Fruit fly (Drosophila melanogaster) whole organism, embryonic: ENCODE results near the gene Grip91.

Experiments used
- B-H1 ChIP-seq: fragments of 200-800 bp; sonication (Bioruptor generic); IDR thresholded peaks from 3 replicates; pipeline ENCODE4 v1.3.6; 2022; ENCODE audit warnings: missing biosample characterization, missing genetic modification characterization
- Bdp1 ChIP-seq: fragments of 200-800 bp; sonication (Bioruptor generic); optimal IDR thresholded peaks from 3 replicates; lab custom pipeline; 2016; ENCODE audit warnings: missing biosample characterization, missing genetic modification characterization
- CG10209 ChIP-seq: fragments of 200-800 bp; sonication (Bioruptor generic); optimal IDR thresholded peaks from 3 replicates; lab custom pipeline; 2017; ENCODE audit warnings: missing biosample characterization, mild to moderate bottlenecking, missing genetic modification characterization, missing genetic modification reagents
- CG10543 ChIP-seq: fragments of 200-800 bp; sonication (Bioruptor generic); optimal IDR thresholded peaks from 3 replicates; lab custom pipeline; 2017; ENCODE audit warnings: missing biosample characterization, mild to moderate bottlenecking, missing genetic modification characterization, moderate library complexity
- CG10654 ChIP-seq: fragments of 200-800 bp; sonication (Bioruptor generic); optimal IDR thresholded peaks from 2 replicates; lab custom pipeline; 2016; ENCODE audit warnings: missing biosample characterization, missing genetic modification characterization
- CG11398 ChIP-seq: fragments of 200-800 bp; sonication (Bioruptor generic); optimal IDR thresholded peaks from 2 replicates; lab custom pipeline; 2016; ENCODE audit warnings: missing biosample characterization, missing genetic modification characterization
- CG12769 ChIP-seq: fragments of 200-800 bp; sonication (Bioruptor generic); optimal IDR thresholded peaks from 2 replicates; lab custom pipeline; 2019; ENCODE audit warnings: missing biosample characterization, mild to moderate bottlenecking, missing genetic modification characterization, moderate library complexity
- CG2120 ChIP-seq: fragments of 200-800 bp; sonication (Bioruptor generic); optimal IDR thresholded peaks from 3 replicates; lab custom pipeline; 2016; ENCODE audit warnings: missing biosample characterization, missing genetic modification characterization
- CG3163 ChIP-seq: fragments of 200-800 bp; sonication (Bioruptor generic); optimal IDR thresholded peaks from 3 replicates; lab custom pipeline; 2016; ENCODE audit warnings: missing biosample characterization, missing genetic modification characterization
- CG3407 ChIP-seq: fragments of 200-800 bp; sonication (Bioruptor generic); optimal IDR thresholded peaks from 2 replicates; lab custom pipeline; 2018; ENCODE audit warnings: missing biosample characterization, mild to moderate bottlenecking, missing genetic modification characterization
- CG4617 ChIP-seq: fragments of 200-800 bp; sonication (Bioruptor generic); optimal IDR thresholded peaks from 3 replicates; lab custom pipeline; 2016; ENCODE audit warnings: missing biosample characterization, missing genetic modification characterization, borderline replicate concordance
- CG6175 ChIP-seq: fragments of 200-800 bp; sonication (Bioruptor generic); IDR thresholded peaks from 3 replicates; pipeline ENCODE4 v1.3.6; 2022; ENCODE audit warnings: missing biosample characterization, missing genetic modification characterization
- CG6254 ChIP-seq: fragments of 200-800 bp; sonication (Bioruptor generic); optimal IDR thresholded peaks from 3 replicates; lab custom pipeline; 2017; ENCODE audit warnings: mild to moderate bottlenecking, missing biosample characterization, missing genetic modification reagents, missing genetic modification characterization
- CG6272 ChIP-seq: fragments of 200-800 bp; sonication (Bioruptor generic); IDR thresholded peaks from 2 replicates; pipeline ENCODE4 v1.3.6; 2022; ENCODE audit warnings: missing biosample characterization, missing genetic modification characterization
- CG6791 ChIP-seq: fragments of 200-800 bp; sonication (Bioruptor generic); IDR thresholded peaks from 3 replicates; pipeline ENCODE4 v1.3.6; 2022; ENCODE audit warnings: missing biosample characterization, missing genetic modification characterization; ENCODE audit not compliant: partially characterized antibody
- CG7372 ChIP-seq: fragments of 200-800 bp; sonication (Bioruptor generic); IDR thresholded peaks from 2 replicates; pipeline ENCODE4 v1.3.6; 2022; ENCODE audit warnings: missing biosample characterization, missing genetic modification characterization
- CG7839 ChIP-seq: fragments of 200-800 bp; sonication (Bioruptor generic); optimal IDR thresholded peaks from 3 replicates; lab custom pipeline; 2018; ENCODE audit warnings: missing biosample characterization, mild to moderate bottlenecking, missing genetic modification characterization, moderate library complexity
- CG8359 ChIP-seq: fragments of 200-800 bp; sonication (Bioruptor generic); optimal IDR thresholded peaks from 2 replicates; lab custom pipeline; 2017; ENCODE audit warnings: missing biosample characterization, mild to moderate bottlenecking, missing genetic modification characterization, borderline replicate concordance
- CG8944 ChIP-seq: fragments of 200-800 bp; sonication (Bioruptor generic); optimal IDR thresholded peaks from 3 replicates; lab custom pipeline; 2016; ENCODE audit warnings: missing biosample characterization, missing genetic modification characterization
- CG9609 ChIP-seq: fragments of 200-800 bp; sonication (Bioruptor generic); optimal IDR thresholded peaks from 3 replicates; lab custom pipeline; 2016; ENCODE audit warnings: missing biosample characterization, missing genetic modification characterization
- CTCF ChIP-seq: fragments of 200-800 bp; sonication (Bioruptor generic); optimal IDR thresholded peaks from 2 replicates; lab custom pipeline; 2017; ENCODE audit warnings: missing biosample characterization, mild to moderate bottlenecking, missing genetic modification characterization, moderate library complexity
- D19B ChIP-seq: fragments of 200-800 bp; sonication (Bioruptor generic); optimal IDR thresholded peaks from 2 replicates; lab custom pipeline; 2017; ENCODE audit warnings: missing biosample characterization, mild to moderate bottlenecking, missing genetic modification characterization
- Gsc ChIP-seq: fragments of 200-800 bp; sonication (Bioruptor generic); IDR thresholded peaks from 2 replicates; pipeline ENCODE4 v1.3.6; 2022; ENCODE audit warnings: missing biosample characterization, missing genetic modification characterization
- Hand ChIP-seq: fragments of 200-800 bp; sonication (Bioruptor generic); optimal IDR thresholded peaks from 2 replicates; lab custom pipeline; 2017; ENCODE audit warnings: mild to moderate bottlenecking, missing biosample characterization, missing genetic modification reagents, missing genetic modification characterization
- MTF-1 ChIP-seq: fragments of 200-800 bp; sonication (Bioruptor generic); optimal IDR thresholded peaks from 2 replicates; lab custom pipeline; 2018; ENCODE audit warnings: missing biosample characterization, mild to moderate bottlenecking, missing genetic modification characterization, borderline replicate concordance
- Poxn ChIP-seq: fragments of 200-800 bp; sonication (Bioruptor generic); IDR thresholded peaks from 2 replicates; pipeline ENCODE4 v1.3.6; 2022; ENCODE audit warnings: missing biosample characterization, missing genetic modification characterization
- Spps ChIP-seq: fragments of 200-800 bp; sonication (Bioruptor generic); optimal IDR thresholded peaks from 2 replicates; lab custom pipeline; 2018; ENCODE audit warnings: missing biosample characterization, mild to moderate bottlenecking, missing genetic modification characterization
- Stat92E ChIP-seq, 3 experiments: fragments of >200 bp in 2 of 3; fragments of 200-800 bp in 1 of 3; sonication (Bioruptor generic) in 1 of 3; optimal IDR thresholded peaks; 2 replicates each; lab custom pipeline; 2017 to 2019; ENCODE audit warnings: missing biosample characterization in 3 of 3, missing genetic modification characterization in 3 of 3, mild to moderate bottlenecking in 1 of 3, moderate library complexity in 1 of 3
- abd-A ChIP-seq: fragments of 200-800 bp; sonication (Bioruptor generic); optimal IDR thresholded peaks from 3 replicates; lab custom pipeline; 2019; ENCODE audit warnings: missing biosample characterization, mild to moderate bottlenecking, missing genetic modification characterization, moderate library complexity
- ato ChIP-seq: fragments of 200-800 bp; sonication (Bioruptor generic); IDR thresholded peaks from 2 replicates; pipeline ENCODE4 v1.3.6; 2022; ENCODE audit warnings: missing biosample characterization, missing genetic modification characterization; ENCODE audit not compliant: partially characterized antibody
- bab2 ChIP-seq: fragments of 200-800 bp; sonication (Bioruptor generic); optimal IDR thresholded peaks from 2 replicates; lab custom pipeline; 2016; ENCODE audit warnings: missing biosample characterization, missing genetic modification characterization
- bsh ChIP-seq, 2 experiments: fragments of 200-800 bp; sonication (Bioruptor generic); optimal IDR thresholded peaks; 2 replicates each; lab custom pipeline; 2017 to 2018; ENCODE audit warnings: mild to moderate bottlenecking in 2 of 2, missing biosample characterization in 2 of 2, missing genetic modification characterization in 2 of 2, moderate library complexity in 1 of 2
- croc ChIP-seq: fragments of 200-800 bp; sonication (Bioruptor generic); conservative IDR thresholded peaks from 3 replicates; pipeline ENCODE4 v1.3.6; 2022; ENCODE audit warnings: missing biosample characterization, missing genetic modification characterization
- dan ChIP-seq: fragments of 200-800 bp; sonication (Bioruptor generic); IDR thresholded peaks from 2 replicates; pipeline ENCODE4 v1.3.6; 2022; ENCODE audit warnings: missing biosample characterization, missing genetic modification characterization
- exex ChIP-seq: fragments of 200-800 bp; sonication (Bioruptor generic); optimal IDR thresholded peaks from 4 replicates; lab custom pipeline; 2018; ENCODE audit warnings: missing biosample characterization, mild to moderate bottlenecking, missing genetic modification characterization, moderate library complexity
- fd102C ChIP-seq: fragments of 200-800 bp; sonication (Bioruptor generic); optimal IDR thresholded peaks from 2 replicates; lab custom pipeline; 2018; ENCODE audit warnings: missing biosample characterization, mild to moderate bottlenecking, missing genetic modification characterization, moderate library complexity
- gem ChIP-seq: fragments of 200-800 bp; sonication (Bioruptor generic); optimal IDR thresholded peaks from 2 replicates; lab custom pipeline; 2019; ENCODE audit warnings: missing biosample characterization, mild to moderate bottlenecking, missing genetic modification characterization, moderate library complexity
- hkb ChIP-seq, 2 experiments: fragments of 200-800 bp in 1 of 2; fragments of >200 bp in 1 of 2; sonication (Bioruptor generic) in 1 of 2; IDR thresholded peaks in 1 of 2; optimal IDR thresholded peaks in 1 of 2; 2 replicates each; pipeline versions ENCODE4 v1.3.6 to Lab custom; 2017 to 2022; ENCODE audit warnings: missing biosample characterization in 1 of 2, missing genetic modification characterization in 1 of 2
- jigr1 ChIP-seq: fragments of 200-800 bp; sonication (Bioruptor generic); IDR thresholded peaks from 3 replicates; pipeline ENCODE4 v1.3.6; 2022; ENCODE audit warnings: missing biosample characterization, missing genetic modification characterization
- nom ChIP-seq: fragments of 200-800 bp; sonication (Bioruptor generic); optimal IDR thresholded peaks from 2 replicates; lab custom pipeline; 2017; ENCODE audit warnings: missing biosample characterization, missing genetic modification characterization, mild to moderate bottlenecking, moderate library complexity, missing genetic modification reagents
- peb ChIP-seq: fragments of 200-800 bp; sonication (Bioruptor generic); IDR thresholded peaks from 2 replicates; pipeline ENCODE4 v1.3.6; 2022; ENCODE audit warnings: missing biosample characterization, missing genetic modification characterization
- prd ChIP-seq, 3 experiments: fragments of >200 bp in 2 of 3; fragments of 200-800 bp in 1 of 3; sonication (Bioruptor generic) in 1 of 3; optimal IDR thresholded peaks in 2 of 3; IDR thresholded peaks in 1 of 3; 2 replicates in 2 of 3; 3 replicates in 1 of 3; pipeline versions ENCODE4 v1.3.6 to Lab custom; 2017 to 2022; ENCODE audit warnings: missing biosample characterization in 1 of 3, missing genetic modification characterization in 1 of 3
- slbo ChIP-seq: fragments of 200-800 bp; sonication (Bioruptor generic); IDR thresholded peaks from 2 replicates; pipeline ENCODE4 v1.3.6; 2022; ENCODE audit warnings: missing biosample characterization, missing genetic modification characterization
- slou ChIP-seq: fragments of 200-800 bp; sonication (Bioruptor generic); optimal IDR thresholded peaks from 3 replicates; lab custom pipeline; 2016; ENCODE audit warnings: missing biosample characterization, missing genetic modification characterization
- sna ChIP-seq: fragments of 200-800 bp; sonication (Bioruptor generic); IDR thresholded peaks from 2 replicates; pipeline ENCODE4 v1.3.6; 2022; ENCODE audit warnings: missing biosample characterization, missing genetic modification characterization; ENCODE audit not compliant: partially characterized antibody
- tgo ChIP-seq: fragments of 200-800 bp; sonication (Bioruptor generic); IDR thresholded peaks from 3 replicates; pipeline ENCODE4 v1.3.6; 2022; ENCODE audit warnings: missing biosample characterization, missing genetic modification characterization
- unpg ChIP-seq: fragments of 200-800 bp; sonication (Bioruptor generic); optimal IDR thresholded peaks from 3 replicates; lab custom pipeline; 2018; ENCODE audit warnings: missing biosample characterization, mild to moderate bottlenecking, missing genetic modification characterization, moderate library complexity
- vnd ChIP-seq: fragments of 200-800 bp; sonication (Bioruptor generic); IDR thresholded peaks from 3 replicates; pipeline ENCODE4 v1.3.6; 2022; ENCODE audit warnings: missing biosample characterization, missing genetic modification characterization; ENCODE audit not compliant: partially characterized antibody
- zfh1 ChIP-seq: fragments of 200-800 bp; sonication (Bioruptor generic); IDR thresholded peaks from 3 replicates; pipeline ENCODE4 v1.3.6; 2022; ENCODE audit warnings: missing biosample characterization, missing genetic modification characterization

Gene Grip91

dm6 chrX:13787282-13787850, 42.9 kb upstream of the Grip91 start (continued):
- no peak for TF ChIP-seq hkb (optimal IDR thresholded peaks at IDR 0.05; lab: Kevin White, UChicago)
- no peak for TF ChIP-seq hkb (GFP tag; IDR thresholded peaks at IDR 0.05; lab: Robert Waterston, UW)
- TF ChIP-seq D19B, result peak; percentile 52
- TF ChIP-seq MTF-1 (GFP tag; lab: Kevin White, UChicago), result no peak
- TF ChIP-seq exex, result no peak
- TF ChIP-seq fd102C, result no peak
- no peak for TF ChIP-seq CG10209
- TF ChIP-seq CG7839, result peak; percentile 20
- peak; percentile 74 for TF ChIP-seq CG6791 (GFP tag; lab: Robert Waterston, UW)
- TF ChIP-seq CG8944 (GFP tag; lab: Kevin White, UChicago), result no peak
- no peak for TF ChIP-seq B-H1 (GFP tag; lab: Robert Waterston, UW)
- peak; percentile 32 for TF ChIP-seq gem
- no peak for TF ChIP-seq Stat92E (GFP tag; optimal IDR thresholded peaks at IDR 0.05; lab: Kevin White, UChicago)
- TF ChIP-seq CG2120 (GFP tag; lab: Kevin White, UChicago), result no peak
- no peak for TF ChIP-seq prd (optimal IDR thresholded peaks at IDR 0.05; lab: Kevin White, UChicago)
- TF ChIP-seq prd (GFP tag; IDR thresholded peaks at IDR 0.05; lab: Robert Waterston, UW), result no peak
- TF ChIP-seq CTCF (GFP tag; lab: Kevin White, UChicago), result no peak
- no peak for TF ChIP-seq Spps (tag; lab: Kevin White, UChicago)
- no peak for TF ChIP-seq nom (GFP tag; lab: Kevin White, UChicago)
- no peak for TF ChIP-seq CG3407 (GFP tag; lab: Kevin White, UChicago)
- no peak for TF ChIP-seq CG8359 (GFP tag; lab: Kevin White, UChicago)
- no peak for TF ChIP-seq CG6254 (GFP tag; lab: Kevin White, UChicago)
- TF ChIP-seq vnd, result no peak
- no peak for TF ChIP-seq croc (GFP tag; lab: Robert Waterston, UW)
- no peak for TF ChIP-seq sna
- no peak for TF ChIP-seq CG6175
- TF ChIP-seq Hand (GFP tag; lab: Kevin White, UChicago), result no peak
- TF ChIP-seq ato (GFP tag; lab: Robert Waterston, UW), result no peak
- TF ChIP-seq CG12769 (tag; lab: Kevin White, UChicago), result no peak
- no peak for TF ChIP-seq peb
- no peak for TF ChIP-seq Bdp1 (GFP tag; lab: Kevin White, UChicago)
- no peak for TF ChIP-seq CG4617 (GFP tag; lab: Kevin White, UChicago)
- no peak for TF ChIP-seq CG11398 (GFP tag; lab: Kevin White, UChicago)
- TF ChIP-seq CG10654 (GFP tag; lab: Kevin White, UChicago), result no peak
- 0 out of 3 replicates have a peak, but pooled peaks have one; percentile 10 for TF ChIP-seq zfh1
- no peak for TF ChIP-seq unpg (GFP tag; lab: Kevin White, UChicago)
- TF ChIP-seq CG9609 (GFP tag; lab: Kevin White, UChicago), result no peak
- no peak for TF ChIP-seq bab2
- TF ChIP-seq CG6272, result no peak
- TF ChIP-seq CG10543 (GFP tag; lab: Kevin White, UChicago), result no peak
- no peak for TF ChIP-seq slou
- TF ChIP-seq CG7372 (GFP tag; lab: Robert Waterston, UW), result no peak
- TF ChIP-seq slbo, result no peak
- no peak for TF ChIP-seq CG3163 (GFP tag; lab: Kevin White, UChicago)
- TF ChIP-seq Poxn (GFP tag; lab: Robert Waterston, UW), result no peak
- no peak for TF ChIP-seq tgo (GFP tag; lab: Robert Waterston, UW)
- TF ChIP-seq jigr1 (GFP tag; lab: Robert Waterston, UW), result no peak
- peak; percentile 36 for TF ChIP-seq abd-A (tag; lab: Kevin White, UChicago)
- peak in 1 of 2 experiments; percentile 4 for TF ChIP-seq bsh (GFP tag; optimal IDR thresholded peaks at IDR 0.05; lab: Kevin White, UChicago)
- no peak for TF ChIP-seq dan (GFP tag; lab: Robert Waterston, UW)
- TF ChIP-seq Gsc (GFP tag; lab: Robert Waterston, UW), result no peak
